Fruit fly (Drosophila melanogaster) whole organism, embryonic: Measurements from ENCODE around the gene CG3149.

ENCODE experiments used
- B-H2 ChIP-seq: fragments of 200-800 bp; sonication (Bioruptor generic); optimal IDR thresholded peaks from 2 replicates; lab custom pipeline; 2018; ENCODE audit warnings: missing biosample characterization, mild to moderate bottlenecking, missing genetic modification characterization
- CG12071 ChIP-seq: fragments of 200-800 bp; sonication (Bioruptor generic); optimal IDR thresholded peaks from 3 replicates; lab custom pipeline; 2018; ENCODE audit warnings: missing biosample characterization, mild to moderate bottlenecking, missing genetic modification characterization
- CG12219 ChIP-seq: fragments of 200-800 bp; sonication (Bioruptor generic); optimal IDR thresholded peaks from 3 replicates; lab custom pipeline; 2018; ENCODE audit warnings: missing biosample characterization, mild to moderate bottlenecking, missing genetic modification characterization
- CG13287 ChIP-seq: fragments of 200-800 bp; sonication (Bioruptor generic); IDR thresholded peaks from 2 replicates; pipeline ENCODE4 v1.3.6; 2022; ENCODE audit warnings: missing biosample characterization, missing genetic modification characterization; ENCODE audit not compliant: partially characterized antibody
- CG15514 ChIP-seq: fragments of 200-800 bp; sonication (Bioruptor generic); optimal IDR thresholded peaks from 3 replicates; lab custom pipeline; 2017; ENCODE audit warnings: missing biosample characterization, missing genetic modification characterization, mild to moderate bottlenecking, moderate library complexity, missing genetic modification reagents
- CG1603 ChIP-seq: fragments of 200-800 bp; sonication (Bioruptor generic); optimal IDR thresholded peaks from 2 replicates; lab custom pipeline; 2019; ENCODE audit warnings: missing biosample characterization, mild to moderate bottlenecking, missing genetic modification characterization, moderate library complexity
- CG1647 ChIP-seq: fragments of 200-800 bp; sonication (Bioruptor generic); optimal IDR thresholded peaks from 3 replicates; lab custom pipeline; 2016; ENCODE audit warnings: missing biosample characterization, missing genetic modification characterization
- CG17912 ChIP-seq: fragments of 200-800 bp; sonication (Bioruptor generic); optimal IDR thresholded peaks from 2 replicates; lab custom pipeline; 2018; ENCODE audit warnings: missing biosample characterization, mild to moderate bottlenecking, missing genetic modification characterization
- CG18011 ChIP-seq: fragments of 200-800 bp; sonication (Bioruptor generic); optimal IDR thresholded peaks from 2 replicates; lab custom pipeline; 2017; ENCODE audit warnings: missing biosample characterization, missing genetic modification characterization, mild to moderate bottlenecking, moderate library complexity, missing genotype
- CG2129 ChIP-seq: fragments of 200-800 bp; sonication (Bioruptor generic); IDR thresholded peaks from 2 replicates; pipeline ENCODE4 v1.3.6; 2022; ENCODE audit warnings: missing biosample characterization, missing genetic modification characterization; ENCODE audit not compliant: partially characterized antibody
- CG2199 ChIP-seq: fragments of 200-800 bp; sonication (Bioruptor generic); IDR thresholded peaks from 3 replicates; pipeline ENCODE4 v1.3.6; 2022; ENCODE audit warnings: missing biosample characterization, missing genetic modification characterization
- CG30020 ChIP-seq: fragments of 200-800 bp; optimal IDR thresholded peaks from 2 replicates; lab custom pipeline; 2019; ENCODE audit warnings: missing biosample characterization, mild to moderate bottlenecking, missing genetic modification characterization, moderate library complexity
- CG5180 ChIP-seq: fragments of 200-800 bp; sonication (Bioruptor generic); optimal IDR thresholded peaks from 3 replicates; lab custom pipeline; 2017; ENCODE audit warnings: missing biosample characterization, missing genetic modification characterization, mild to moderate bottlenecking, moderate library complexity, missing genetic modification reagents
- CG6254 ChIP-seq: fragments of 200-800 bp; sonication (Bioruptor generic); optimal IDR thresholded peaks from 3 replicates; lab custom pipeline; 2017; ENCODE audit warnings: mild to moderate bottlenecking, missing biosample characterization, missing genetic modification reagents, missing genetic modification characterization
- CG8478 ChIP-seq: fragments of >200 bp; optimal IDR thresholded peaks from 2 replicates; lab custom pipeline; 2018
- CG9876 ChIP-seq: fragments of 200-800 bp; sonication (Bioruptor generic); optimal IDR thresholded peaks from 2 replicates; lab custom pipeline; 2016; ENCODE audit warnings: missing biosample characterization, missing genetic modification characterization
- Elba2 ChIP-seq: fragments of 200-800 bp; sonication (Bioruptor generic); optimal IDR thresholded peaks from 3 replicates; lab custom pipeline; 2016; ENCODE audit warnings: missing biosample characterization, missing genetic modification characterization
- H2.0 ChIP-seq: fragments of 200-800 bp; sonication (Bioruptor generic); IDR thresholded peaks from 2 replicates; pipeline ENCODE4 v1.3.6; 2022; ENCODE audit warnings: missing biosample characterization, missing genetic modification characterization
- Lhr ChIP-seq: fragments of 200-800 bp; sonication (Bioruptor generic); optimal IDR thresholded peaks from 3 replicates; lab custom pipeline; 2017; ENCODE audit warnings: mild to moderate bottlenecking, missing biosample characterization, missing genetic modification reagents, missing genetic modification characterization
- Mes4 ChIP-seq: fragments of 200-800 bp; sonication (Bioruptor generic); optimal IDR thresholded peaks from 2 replicates; lab custom pipeline; 2016; ENCODE audit warnings: missing biosample characterization, missing genetic modification characterization
- Optix ChIP-seq: fragments of 200-800 bp; sonication (Bioruptor generic); IDR thresholded peaks from 3 replicates; pipeline ENCODE4 v1.3.6; 2022; ENCODE audit warnings: missing biosample characterization, missing genetic modification characterization
- Ptx1 ChIP-seq: fragments of 200-800 bp; sonication (Bioruptor generic); IDR thresholded peaks from 2 replicates; pipeline ENCODE4 v1.3.6; 2022; ENCODE audit warnings: missing biosample characterization, missing genetic modification characterization
- Rfx ChIP-seq: fragments of 200-800 bp; sonication (Bioruptor generic); IDR thresholded peaks from 2 replicates; pipeline ENCODE4 v1.3.6; 2022; ENCODE audit warnings: missing biosample characterization, missing genetic modification characterization
- Sry-δ ChIP-seq: fragments of 200-800 bp; sonication (Bioruptor generic); optimal IDR thresholded peaks from 2 replicates; lab custom pipeline; 2016; ENCODE audit warnings: missing biosample characterization, missing genetic modification characterization
- Ssrp ChIP-seq: fragments of 200-800 bp; sonication (Bioruptor generic); optimal IDR thresholded peaks from 2 replicates; lab custom pipeline; 2018; ENCODE audit warnings: missing biosample characterization, mild to moderate bottlenecking, missing genetic modification characterization, moderate library complexity
- Tbp ChIP-seq: fragments of >200 bp; optimal IDR thresholded peaks from 2 replicates; lab custom pipeline; 2018; ENCODE audit warnings: missing biosample characterization, missing genetic modification characterization
- ac ChIP-seq: fragments of 200-800 bp; sonication (Bioruptor generic); optimal IDR thresholded peaks from 3 replicates; lab custom pipeline; 2017; ENCODE audit warnings: missing biosample characterization, mild to moderate bottlenecking, missing genetic modification characterization
- bigmax ChIP-seq: fragments of 200-800 bp; sonication (Bioruptor generic); optimal IDR thresholded peaks from 2 replicates; lab custom pipeline; 2018; ENCODE audit warnings: missing biosample characterization, mild to moderate bottlenecking, missing genetic modification characterization
- bowl ChIP-seq: fragments of 200-800 bp; sonication (Bioruptor generic); IDR thresholded peaks from 2 replicates; pipeline ENCODE4 v1.3.6; 2022; ENCODE audit warnings: missing biosample characterization, missing genetic modification characterization
- chinmo ChIP-seq: fragments of 200-800 bp; sonication (Bioruptor generic); IDR thresholded peaks from 4 replicates; pipeline ENCODE4 v1.3.6; 2022; ENCODE audit warnings: missing biosample characterization, missing genetic modification characterization; ENCODE audit not compliant: partially characterized antibody
- chm ChIP-seq: fragments of 200-800 bp; sonication (Bioruptor generic); IDR thresholded peaks from 2 replicates; pipeline ENCODE4 v1.3.6; 2022; ENCODE audit warnings: missing biosample characterization, missing genetic modification characterization
- corto ChIP-seq: fragments of 200-800 bp; sonication (Bioruptor generic); optimal IDR thresholded peaks from 2 replicates; lab custom pipeline; 2016; ENCODE audit warnings: missing biosample characterization, mild to moderate bottlenecking, missing genetic modification characterization, moderate library complexity
- fu2 ChIP-seq: fragments of 200-800 bp; sonication (Bioruptor generic); optimal IDR thresholded peaks from 2 replicates; lab custom pipeline; 2016; ENCODE audit warnings: missing biosample characterization, missing genetic modification characterization
- gro ChIP-seq: fragments of 200-800 bp; sonication (Bioruptor generic); optimal IDR thresholded peaks from 2 replicates; lab custom pipeline; 2016; ENCODE audit warnings: missing biosample characterization, missing genetic modification characterization
- mam ChIP-seq: fragments of 200-800 bp; sonication (Bioruptor generic); optimal IDR thresholded peaks from 3 replicates; lab custom pipeline; 2016; ENCODE audit warnings: missing biosample characterization, missing genetic modification characterization
- pan ChIP-seq, 4 experiments: fragments of >200 bp in 3 of 4; fragments of 200-800 bp in 1 of 4; sonication (Bioruptor generic) in 1 of 4; optimal IDR thresholded peaks in 3 of 4; IDR thresholded peaks in 1 of 4; 2 replicates each; pipeline versions ENCODE4 v1.3.6 to Lab custom; 2017 to 2022; ENCODE audit warnings: missing biosample characterization in 2 of 4, missing genetic modification characterization in 2 of 4, mixed read lengths in 1 of 4
- row ChIP-seq: fragments of 200-800 bp; sonication (Bioruptor generic); IDR thresholded peaks from 3 replicates; pipeline ENCODE4 v1.3.6; 2022; ENCODE audit warnings: missing biosample characterization, missing genetic modification characterization
- tio ChIP-seq: fragments of 200-800 bp; sonication (Bioruptor generic); optimal IDR thresholded peaks from 2 replicates; lab custom pipeline; 2017; ENCODE audit warnings: missing biosample characterization, missing genetic modification characterization, inconsistent platforms
- unc-4 ChIP-seq: fragments of 200-800 bp; sonication (Bioruptor generic); IDR thresholded peaks from 2 replicates; pipeline ENCODE4 v1.3.6; 2022; ENCODE audit warnings: missing biosample characterization, missing genetic modification characterization; ENCODE audit not compliant: partially characterized antibody
- zen2 ChIP-seq: fragments of 200-800 bp; sonication (Bioruptor generic); IDR thresholded peaks from 3 replicates; pipeline ENCODE4 v1.3.6; 2022; ENCODE audit warnings: missing biosample characterization, missing genetic modification characterization; ENCODE audit not compliant: partially characterized antibody

The CG3149 gene

dm6 chrX:5678178-5678470 is 16.9 kb downstream of the CG3149 start (continued):
- no peak for TF ChIP-seq CG6254 (GFP tag; lab: Kevin White, UChicago)
- peak; percentile 19 for TF ChIP-seq CG5180 (GFP tag; lab: Kevin White, UChicago)
- TF ChIP-seq fu2 = no peak
- no peak for TF ChIP-seq CG13287 (GFP tag; lab: Robert Waterston, UW)
- TF ChIP-seq CG30020 (tag; lab: Kevin White, UChicago) = no peak
- TF ChIP-seq CG2199 (GFP tag; lab: Robert Waterston, UW) = no peak
- TF ChIP-seq CG17912 (GFP tag; lab: Kevin White, UChicago) = no peak
- TF ChIP-seq CG1603 (tag; lab: Kevin White, UChicago) = no peak
- no peak for TF ChIP-seq CG9876
- TF ChIP-seq chinmo (GFP tag; lab: Robert Waterston, UW) = no peak
- no peak for TF ChIP-seq CG18011 (GFP tag; lab: Kevin White, UChicago)
- no peak for TF ChIP-seq Optix (GFP tag; lab: Robert Waterston, UW)
- no peak for TF ChIP-seq CG12071 (GFP tag; lab: Kevin White, UChicago)
- no peak for TF ChIP-seq Lhr (GFP tag; lab: Kevin White, UChicago)
- no peak for TF ChIP-seq Rfx
- no peak for TF ChIP-seq CG12219 (GFP tag; lab: Kevin White, UChicago)
- no peak for TF ChIP-seq row (GFP tag; lab: Robert Waterston, UW)
- TF ChIP-seq zen2 = no peak
- TF ChIP-seq B-H2 (GFP tag; lab: Kevin White, UChicago) = no peak
- TF ChIP-seq Ptx1 = no peak
- no peak for TF ChIP-seq Elba2 (GFP tag; lab: Kevin White, UChicago)
- no peak for TF ChIP-seq H2.0 (GFP tag; lab: Robert Waterston, UW)
- TF ChIP-seq Sry-δ = no peak
- no peak for TF ChIP-seq Tbp (GFP tag; lab: Kevin White, UChicago)
- TF ChIP-seq pan (optimal IDR thresholded peaks at IDR 0.05; lab: Kevin White, UChicago) = no peak
- TF ChIP-seq pan (GFP tag; optimal IDR thresholded peaks at IDR 0.05 in 1 of 2, IDR thresholded peaks at IDR 0.05 in 1 of 2) = peak in 1 of 2 experiments; percentile 1
- no peak for TF ChIP-seq chm (GFP tag; lab: Robert Waterston, UW)
- TF ChIP-seq ac = no peak
- TF ChIP-seq CG8478 = no peak
- no peak for TF ChIP-seq bowl (GFP tag; lab: Robert Waterston, UW)
- TF ChIP-seq CG1647 (GFP tag; lab: Kevin White, UChicago) = no peak
- no peak for TF ChIP-seq CG15514 (GFP tag; lab: Kevin White, UChicago)
- TF ChIP-seq corto = no peak
- TF ChIP-seq unc-4 (GFP tag; lab: Robert Waterston, UW) = no peak
- TF ChIP-seq CG2129 (GFP tag; lab: Robert Waterston, UW) = no peak
- TF ChIP-seq gro (GFP tag; lab: Kevin White, UChicago) = no peak
- no peak for TF ChIP-seq Mes4 (GFP tag; lab: Kevin White, UChicago)
- TF ChIP-seq Ssrp (tag; lab: Kevin White, UChicago) = no peak
- no peak for TF ChIP-seq tio (GFP tag; lab: Kevin White, UChicago)
- TF ChIP-seq mam (GFP tag; lab: Kevin White, UChicago) = no peak
- no peak for TF ChIP-seq bigmax (GFP tag; lab: Kevin White, UChicago)
